Worm (Caenorhabditis elegans) whole organism, L1 larva: Measurements from ENCODE around the gene C04C11.1.
"Not testable (repeated sequence)": the region's sequence is repeated elsewhere in the genome, so short reads cannot be mapped to it uniquely, and the experiment has no call there.

ENCODE experiments used
- ceh-82 ChIP-seq, 3 experiments: fragments of 150-350 bp in 1 of 3; sonication (generic microtip) in 2 of 3; optimal IDR thresholded peaks; 2 replicates each; lab custom pipeline; 2014 to 2017; ENCODE audit warnings: missing biosample characterization in 3 of 3, missing genetic modification characterization in 3 of 3
- elt-2 ChIP-seq: sonication (generic microtip); optimal IDR thresholded peaks from 2 replicates; lab custom pipeline; 2016; ENCODE audit warnings: missing genetic modification characterization, mild to moderate bottlenecking, inconsistent platforms, missing compliant biosample characterization, missing genetic modification reagents
- fos-1 ChIP-seq: fragments of 150-350 bp; optimal IDR thresholded peaks from 2 replicates; lab custom pipeline; 2014; ENCODE audit warnings: missing biosample characterization, missing genetic modification characterization
- hlh-17 ChIP-seq: fragments of 200-800 bp; sonication (Bioruptor generic); optimal IDR thresholded peaks from 2 replicates; lab custom pipeline; 2018; ENCODE audit warnings: missing genetic modification characterization, mild to moderate bottlenecking, missing compliant biosample characterization, moderate library complexity, borderline replicate concordance
- nhr-11 ChIP-seq: fragments of 150-350 bp; optimal IDR thresholded peaks from 2 replicates; lab custom pipeline; 2014; ENCODE audit warnings: missing biosample characterization, missing genetic modification characterization
- nhr-28 ChIP-seq: fragments of 150-350 bp; optimal IDR thresholded peaks from 2 replicates; lab custom pipeline; 2014; ENCODE audit warnings: missing biosample characterization, missing genetic modification characterization
- nhr-76 ChIP-seq: sonication (generic microtip); optimal IDR thresholded peaks from 2 replicates; lab custom pipeline; 2017; ENCODE audit warnings: missing biosample characterization, missing genetic modification characterization
- pag-3 ChIP-seq: sonication (generic microtip); optimal IDR thresholded peaks from 2 replicates; lab custom pipeline; 2017; ENCODE audit warnings: missing genetic modification characterization, mild to moderate bottlenecking, missing compliant biosample characterization, antibody characterized with exemption, borderline replicate concordance; ENCODE audit not compliant: insufficient read depth
- pax-3 ChIP-seq: fragments of 200-800 bp; sonication (Bioruptor generic); optimal IDR thresholded peaks from 2 replicates; lab custom pipeline; 2018; ENCODE audit warnings: mild to moderate bottlenecking, missing genetic modification characterization, moderate library complexity, missing compliant biosample characterization
- snpc-4 ChIP-seq: fragments of 150-350 bp; optimal IDR thresholded peaks from 2 replicates; lab custom pipeline; 2014; ENCODE audit warnings: missing biosample characterization, missing genetic modification characterization
- sox-4 ChIP-seq: sonication (generic microtip); optimal IDR thresholded peaks from 2 replicates; lab custom pipeline; 2016; ENCODE audit warnings: missing genetic modification characterization, missing compliant biosample characterization
- vab-15 ChIP-seq: sonication (generic microtip); optimal IDR thresholded peaks from 2 replicates; lab custom pipeline; 2017; ENCODE audit warnings: missing genotype, mild to moderate bottlenecking, missing genetic modification characterization, missing compliant biosample characterization
- zag-1 ChIP-seq: fragments of 150-350 bp; optimal IDR thresholded peaks from 2 replicates; lab custom pipeline; 2014; ENCODE audit warnings: missing biosample characterization, missing genetic modification characterization
- ztf-4 ChIP-seq: fragments of 150-350 bp; optimal IDR thresholded peaks from 2 replicates; lab custom pipeline; 2014; ENCODE audit warnings: missing biosample characterization, missing genetic modification characterization

- TF ChIP-seq vab-15; nhr-76 (tag; lab: Kevin White, UChicago); hlh-17; nhr-11 (tag; lab: Kevin White, UChicago); ceh-82 (tag; optimal IDR thresholded peaks at IDR 0.05; lab: Kevin White, UChicago); fos-1 (tag; lab: Kevin White, UChicago); zag-1 (tag; lab: Kevin White, UChicago); pag-3 (tag; lab: Kevin White, UChicago); snpc-4 (tag; lab: Kevin White, UChicago); pax-3 (tag; lab: Kevin White, UChicago); sox-4 (tag; lab: Kevin White, UChicago); elt-2; ztf-4; nhr-28 (tag; lab: Kevin White, UChicago): not testable (repeated sequence)
These were observed 47.3 kb upstream of the C04C11.1 start for ce11 chrX:13973086-13973485.
